Fruit fly (Drosophila melanogaster): ENCODE measurements around the gene rempA.

rempA gene

DNA sequence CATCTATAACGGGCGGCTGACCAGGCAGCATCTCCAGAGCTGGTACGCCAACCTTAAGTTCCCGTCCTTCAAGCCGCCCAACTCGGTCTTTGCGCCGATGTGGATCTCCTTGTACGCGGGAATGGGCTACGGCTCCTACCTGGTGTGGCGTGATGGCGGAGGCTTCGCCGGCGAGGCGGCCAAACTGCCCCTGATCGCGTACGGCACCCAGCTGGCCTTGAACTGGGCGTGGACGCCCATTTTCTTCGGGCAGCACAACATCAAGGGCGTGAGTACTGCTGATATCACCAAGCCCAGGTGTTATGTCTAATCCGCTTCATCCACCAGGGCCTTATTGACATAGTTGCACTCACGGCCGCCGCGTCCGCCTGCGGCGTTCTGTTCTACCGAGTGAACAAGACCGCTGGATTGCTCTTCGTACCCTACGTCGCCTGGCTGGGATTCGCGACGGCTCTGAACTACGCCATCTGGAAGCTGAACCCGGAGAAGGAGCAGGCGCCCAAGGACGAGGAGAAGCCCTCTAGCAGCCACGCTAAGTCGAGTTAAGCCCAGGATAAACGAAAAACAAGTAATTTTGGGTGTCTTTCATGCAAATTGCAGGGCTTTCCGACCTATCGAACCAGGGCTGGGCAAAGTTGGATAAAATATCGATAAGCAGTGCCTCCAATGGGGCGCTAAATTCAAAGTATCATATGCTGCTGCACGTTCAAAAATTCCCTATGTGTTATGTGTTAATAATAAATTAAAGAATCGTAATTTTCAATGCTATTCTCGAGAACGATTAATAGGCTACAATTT is at the start of gene rempA:
rempA (minus strand) TSS at position 541 of the 798 bp plus-strand sequence.
- TF ChIP-seq CTCF (optimal IDR thresholded peaks at IDR 0.05) = peak in 1 of 2 experiments; percentile 39
- TF ChIP-seq CG8478 (optimal IDR thresholded peaks at IDR 0.05) = no peak

DNA sequence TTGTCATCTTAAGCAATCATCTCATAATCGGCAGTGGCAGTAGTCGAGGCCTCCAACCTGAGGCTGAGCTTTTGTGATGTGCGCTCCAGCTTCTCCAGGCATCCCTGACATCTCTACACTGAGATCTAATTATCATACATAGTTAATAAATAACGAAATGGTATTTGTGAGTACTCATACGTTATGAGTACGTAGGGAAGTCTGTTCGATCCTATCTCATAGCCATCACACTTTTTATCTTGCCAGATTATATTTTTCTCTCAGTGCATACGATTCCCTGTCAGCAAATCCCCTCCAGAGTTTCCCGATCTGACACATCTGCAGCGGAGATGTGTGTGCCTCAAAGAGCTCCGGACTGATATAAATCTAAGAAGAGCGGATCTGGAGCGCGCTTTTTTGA is 49.4 kb upstream of the rempA start:
- TF ChIP-seq CG8478 (optimal IDR thresholded peaks at IDR 0.05) (no peak), CTCF (optimal IDR thresholded peaks at IDR 0.05) (no peak)

DNA sequence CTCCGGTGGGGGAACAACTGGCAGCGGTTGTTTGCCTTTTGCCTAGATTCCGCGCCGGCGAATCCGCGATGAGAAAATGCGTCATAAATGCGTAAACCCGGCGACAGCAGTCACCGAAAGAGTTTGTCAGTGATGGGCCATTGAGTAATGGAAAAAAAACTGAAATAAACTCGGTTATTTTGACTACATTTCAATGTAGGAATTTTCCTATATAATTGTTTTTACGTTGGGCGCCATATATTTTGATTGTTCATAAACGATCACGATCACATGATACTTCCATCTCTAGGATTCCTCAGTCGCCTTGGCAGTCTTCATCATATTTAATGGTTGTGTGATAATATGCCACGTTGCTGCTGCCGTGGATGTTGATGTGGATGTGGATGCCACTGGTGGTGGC is 48.0 kb upstream of the rempA start:
- TF ChIP-seq CTCF (optimal IDR thresholded peaks at IDR 0.05) (no peak), CG8478 (optimal IDR thresholded peaks at IDR 0.05) (no peak)

DNA sequence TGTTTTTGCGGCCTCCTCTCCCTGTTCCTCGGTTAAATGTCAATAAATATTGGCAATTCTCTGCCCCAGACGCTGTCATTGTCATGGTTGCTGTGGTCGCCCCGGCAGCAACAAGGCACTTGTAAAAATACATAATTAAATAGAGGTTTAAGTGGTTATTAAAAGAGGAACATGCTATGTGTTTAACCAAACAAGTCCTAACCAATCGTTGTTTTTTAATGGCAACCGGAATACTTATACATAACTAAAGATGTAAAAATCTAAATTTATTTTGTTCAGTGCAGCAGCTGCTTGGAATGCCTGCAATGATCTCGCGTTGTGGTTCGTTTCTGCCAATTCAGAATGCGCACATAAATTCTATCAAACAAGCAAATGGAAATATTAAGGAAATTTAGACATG is 46.8 kb upstream of the rempA start:
- TF ChIP-seq CTCF (optimal IDR thresholded peaks at IDR 0.05) (no peak), CG8478 (optimal IDR thresholded peaks at IDR 0.05) (no peak)

DNA sequence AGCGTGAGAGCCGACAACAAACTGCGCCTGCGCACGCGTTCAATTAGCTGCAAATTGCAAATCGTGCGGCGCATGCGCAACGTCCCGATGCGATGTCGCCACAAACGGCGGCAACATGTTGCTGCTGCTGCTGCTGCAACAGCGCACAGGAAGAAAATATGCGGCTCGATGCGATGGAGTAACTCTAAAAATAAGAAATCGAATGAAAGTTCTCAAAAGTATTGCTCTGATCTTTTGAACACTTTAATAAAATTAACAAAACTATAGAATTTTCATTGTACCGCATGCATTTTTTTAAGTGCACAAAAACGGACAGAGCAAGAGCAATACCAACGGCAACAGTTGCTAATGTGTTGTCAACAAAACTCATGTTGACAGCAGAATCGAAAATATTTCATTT is 46.1 kb upstream of the rempA start:
- TF ChIP-seq CTCF (optimal IDR thresholded peaks at IDR 0.05) (no peak), CG8478 (optimal IDR thresholded peaks at IDR 0.05) (no peak)

DNA sequence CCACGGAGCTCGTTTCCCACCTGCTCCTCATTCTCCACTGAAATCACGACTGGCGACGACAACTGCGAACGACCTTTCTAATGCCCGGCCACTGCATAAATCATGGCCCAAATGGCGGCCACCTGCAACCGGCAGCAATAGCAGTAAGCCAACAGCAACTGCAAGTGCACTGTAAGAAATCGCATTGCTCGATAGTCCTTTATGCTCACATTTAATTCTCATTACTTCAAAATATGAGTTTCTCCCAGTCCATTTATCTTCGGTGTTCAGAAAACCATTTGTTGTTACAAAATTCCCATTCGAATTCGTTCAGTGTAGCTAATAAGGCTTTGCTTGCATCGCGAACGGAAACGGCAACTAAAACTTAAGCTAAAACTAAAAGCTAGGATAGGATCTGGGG is 44.0 kb upstream of the rempA start:
- TF ChIP-seq CTCF (optimal IDR thresholded peaks at IDR 0.05) (no peak), CG8478 (optimal IDR thresholded peaks at IDR 0.05) (no peak)

DNA sequence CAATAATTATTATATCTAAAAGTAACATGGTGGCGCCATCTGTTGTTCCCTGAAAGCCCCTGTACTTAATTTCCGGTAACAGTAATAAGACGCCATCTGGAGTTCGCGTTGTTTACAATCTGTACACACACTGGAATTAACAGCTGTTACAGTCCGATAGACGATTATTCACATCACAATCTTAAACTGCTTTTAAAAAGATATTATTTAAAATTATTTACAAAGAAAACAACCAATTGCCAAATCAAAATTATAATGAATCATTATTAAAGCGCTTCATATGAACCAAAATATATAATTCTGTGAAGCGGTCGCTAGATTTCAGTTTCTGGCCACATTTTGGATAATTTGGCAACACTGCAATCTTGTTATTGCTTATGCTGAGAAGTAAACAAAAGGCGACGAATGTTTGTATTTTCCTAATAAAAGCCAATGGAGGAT is 42.3 kb upstream of the rempA start, which contains the start of gene CG13689:
CG13689 (plus strand) TSS at position 375 of the 441 bp plus-strand sequence.
- no peak for TF ChIP-seq CG8478 (optimal IDR thresholded peaks at IDR 0.05)
- TF ChIP-seq CTCF (optimal IDR thresholded peaks at IDR 0.05) = peak; percentile 76 to 95

DNA sequence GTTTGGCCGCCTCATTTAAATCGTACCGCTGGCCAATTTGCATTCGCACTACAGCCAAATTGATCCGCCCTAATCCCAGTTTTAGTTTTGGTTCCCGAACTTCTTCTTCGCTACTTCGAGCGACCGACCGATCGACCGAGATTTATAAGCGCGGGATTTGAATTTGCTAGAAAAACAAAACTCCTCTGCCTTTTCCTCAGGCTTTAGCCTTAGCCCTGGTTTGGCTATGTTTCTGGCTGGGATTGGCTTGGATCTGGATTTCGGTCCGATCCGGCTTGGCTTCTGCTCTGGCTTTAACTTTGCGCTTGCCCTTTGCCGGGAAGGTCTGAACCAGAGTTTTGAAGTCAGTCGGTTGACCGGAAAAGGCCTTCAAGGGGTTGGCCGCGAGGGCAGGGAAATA is 41.7 kb upstream of the rempA start:
- TF ChIP-seq CG8478 (optimal IDR thresholded peaks at IDR 0.05) (no peak), CTCF (optimal IDR thresholded peaks at IDR 0.05) (peak in 1 of 2 experiments; percentile 20)

DNA sequence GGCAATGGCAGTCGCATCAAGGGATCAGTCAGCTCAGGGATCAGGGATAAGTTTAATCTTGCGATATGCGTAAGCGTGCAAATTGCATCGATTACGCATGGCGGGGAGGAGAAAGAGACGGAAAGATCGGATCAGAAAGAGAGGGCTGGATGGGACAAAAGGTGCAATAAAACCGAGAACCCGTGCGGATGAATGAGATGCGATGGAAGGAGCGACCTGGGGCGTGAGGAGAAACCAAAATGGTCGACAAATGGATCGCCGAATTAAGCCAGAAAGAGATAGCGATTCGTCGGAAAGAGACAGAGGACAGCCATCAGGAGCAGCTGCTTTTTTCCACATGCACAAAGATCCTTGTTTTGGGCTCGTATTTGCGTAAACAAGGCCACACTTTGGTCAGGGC is 37.7 kb upstream of the rempA start:
- TF ChIP-seq CTCF (optimal IDR thresholded peaks at IDR 0.05) (no peak), CG8478 (optimal IDR thresholded peaks at IDR 0.05) (no peak)

DNA sequence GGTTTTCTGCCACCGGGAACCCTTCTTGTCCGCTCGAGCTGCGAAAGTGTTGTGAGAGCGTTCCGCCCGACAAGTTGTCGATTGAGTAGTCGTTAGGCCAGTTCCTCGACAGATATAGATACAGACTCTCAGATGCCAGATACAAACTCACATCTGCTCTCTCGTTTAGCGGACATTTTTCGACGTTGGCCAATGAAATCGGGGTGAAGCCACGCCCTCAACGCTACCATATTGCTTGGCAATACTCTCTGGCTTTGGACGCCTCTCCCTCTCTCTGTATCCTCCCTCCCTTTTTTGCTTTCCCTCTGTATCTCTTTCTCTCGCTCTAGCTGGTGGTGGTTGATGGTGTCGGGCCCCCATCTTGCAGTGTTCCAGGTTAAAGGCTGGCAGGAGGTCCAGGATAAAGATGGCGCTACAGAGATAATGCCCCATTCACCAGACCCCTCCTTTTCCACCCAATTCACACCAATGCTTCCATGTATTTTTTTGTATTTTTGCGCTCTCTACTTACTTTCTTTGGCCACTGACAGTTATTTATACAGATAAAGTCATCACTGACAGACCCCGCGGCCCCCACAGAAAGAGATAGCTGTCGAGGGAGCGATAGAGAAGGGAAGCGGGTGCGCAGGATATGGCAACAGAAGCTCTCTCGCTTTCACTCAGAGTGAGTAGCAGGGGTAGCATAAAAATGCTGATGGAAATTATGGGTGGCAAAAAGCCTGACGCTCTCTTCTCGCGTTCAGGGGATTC is 34.7 kb upstream of the rempA start, which contains the start of gene Gsc:
Gsc (minus strand) TSS at position 51 of the 750 bp plus-strand sequence.
- TF ChIP-seq CG8478 (optimal IDR thresholded peaks at IDR 0.05) (no peak), CTCF (optimal IDR thresholded peaks at IDR 0.05) (no peak)

DNA sequence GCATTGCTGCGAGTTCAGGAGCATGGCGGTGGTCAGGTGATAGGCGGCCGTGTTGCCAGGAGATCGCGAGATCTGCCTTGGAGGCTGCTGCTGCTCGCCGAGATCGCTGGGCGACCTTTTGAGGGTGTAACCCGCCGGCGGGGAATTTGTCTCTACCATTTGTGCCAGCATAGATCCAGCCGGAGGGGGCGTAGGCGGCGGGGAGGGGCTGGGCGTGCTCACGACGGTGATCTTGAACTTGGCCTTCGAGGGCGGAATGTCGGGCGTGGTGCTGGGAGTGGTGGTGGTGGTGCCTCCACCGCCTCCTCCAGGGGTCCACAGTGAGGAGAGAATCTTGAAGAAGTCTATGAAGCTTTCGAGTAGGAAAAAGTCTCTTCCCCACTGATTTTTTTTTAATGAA is 33.9 kb upstream of the rempA start:
- TF ChIP-seq CG8478 (optimal IDR thresholded peaks at IDR 0.05) (no peak), CTCF (optimal IDR thresholded peaks at IDR 0.05) (no peak)

DNA sequence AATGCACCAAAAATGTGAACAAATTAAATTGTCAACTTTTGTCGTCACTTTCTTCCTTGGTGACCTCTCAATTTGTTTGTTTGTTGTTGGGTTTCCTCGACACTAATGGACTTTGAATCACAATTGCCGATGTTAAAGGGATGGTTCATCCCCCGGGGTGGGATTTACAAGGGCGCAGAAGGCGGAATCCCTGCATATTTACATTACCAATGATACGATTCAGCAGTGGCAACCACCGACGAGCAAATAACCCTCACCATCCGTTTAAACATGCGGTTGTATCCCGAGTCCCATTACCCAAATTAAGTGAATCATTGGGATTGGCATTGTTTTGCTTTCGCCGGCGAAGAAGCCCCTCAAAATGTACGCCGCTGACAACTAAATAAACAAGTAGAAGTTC is 31.4 kb upstream of the rempA start:
- TF ChIP-seq CTCF (optimal IDR thresholded peaks at IDR 0.05) (no peak), CG8478 (optimal IDR thresholded peaks at IDR 0.05) (no peak)

DNA sequence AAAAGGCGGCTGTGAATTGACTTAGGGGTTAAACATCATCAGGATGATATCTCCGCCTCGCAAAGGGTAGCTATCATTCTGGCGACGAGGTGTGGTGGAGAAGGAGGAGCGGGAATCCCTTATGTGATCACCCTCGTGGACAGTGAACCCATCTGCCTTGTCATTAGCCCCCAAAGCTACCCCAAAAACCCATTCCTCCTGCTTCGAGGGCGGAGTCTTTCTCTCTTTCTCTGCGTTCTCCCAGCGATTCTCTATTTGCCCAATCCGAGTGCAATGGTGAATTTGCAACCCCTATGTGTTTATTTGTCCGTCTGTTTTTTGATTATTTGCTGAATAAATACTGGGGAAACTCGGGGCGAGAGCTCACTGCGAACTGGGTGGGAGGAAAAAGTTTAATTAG is 25.2 kb upstream of the rempA start:
- TF ChIP-seq CTCF (optimal IDR thresholded peaks at IDR 0.05) = no peak
- TF ChIP-seq CG8478 (optimal IDR thresholded peaks at IDR 0.05) = no peak

DNA sequence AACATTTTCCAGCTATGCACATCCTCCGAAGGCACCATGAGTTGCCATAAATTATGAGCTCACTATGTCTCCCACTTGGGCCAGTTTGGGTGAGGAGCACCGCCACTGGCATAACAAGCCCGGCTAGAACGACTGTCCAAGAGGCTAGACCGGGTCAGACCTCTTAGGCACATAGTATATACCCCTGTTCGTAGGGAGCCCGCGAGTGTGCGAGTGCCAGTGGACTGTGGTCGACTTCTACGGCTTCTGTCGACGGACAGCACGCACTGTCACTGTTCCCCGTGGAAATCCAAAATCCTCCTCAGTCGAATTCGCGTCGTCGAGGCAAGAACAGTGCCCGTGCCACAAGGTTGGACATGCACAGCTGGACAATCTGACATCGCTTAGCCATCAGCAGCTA is 17.1 kb upstream of the rempA start, which contains the start of gene Pph13:
Pph13 (plus strand) TSS at position 301 of the 400 bp plus-strand sequence.
- no peak for TF ChIP-seq CG8478 (optimal IDR thresholded peaks at IDR 0.05)
- TF ChIP-seq CTCF (optimal IDR thresholded peaks at IDR 0.05) = no peak

DNA sequence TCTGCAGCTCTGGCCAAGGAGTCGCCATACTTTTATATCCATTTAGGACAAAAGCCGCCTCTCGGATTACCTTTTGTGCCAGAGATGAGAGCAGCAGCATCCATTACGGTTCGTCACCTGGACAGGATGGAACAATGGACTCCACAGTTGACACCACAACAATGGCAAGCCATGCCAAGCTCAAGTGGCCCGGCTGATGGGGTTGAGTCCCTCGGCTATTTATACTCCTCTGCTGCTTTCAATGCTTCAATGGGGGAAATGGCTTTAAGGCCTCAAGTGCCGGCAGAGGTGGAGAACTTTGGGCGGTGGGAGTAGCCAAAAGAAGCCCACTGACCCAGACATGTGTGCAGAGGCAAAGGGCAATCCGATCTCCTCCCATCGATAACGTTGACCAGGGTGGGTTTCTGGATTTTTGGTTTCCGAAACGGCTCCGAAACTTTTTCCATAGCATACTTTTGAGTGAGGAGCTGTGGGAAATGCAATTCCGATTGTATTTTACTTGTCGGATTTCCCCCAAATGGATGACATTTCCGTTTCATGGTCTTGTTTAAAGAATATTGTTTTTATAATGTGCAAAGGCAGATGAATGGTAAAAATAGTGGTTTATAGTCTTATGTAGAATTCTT is 16.6 kb upstream of the rempA start, which contains the start of gene Ptth:
Ptth (minus strand) TSS at position 338 of the 626 bp plus-strand sequence.
- no peak for TF ChIP-seq CG8478 (optimal IDR thresholded peaks at IDR 0.05)
- peak; percentile 47 to 59 for TF ChIP-seq CTCF (optimal IDR thresholded peaks at IDR 0.05)
